Worm (Caenorhabditis elegans) whole organism, L4 larva: ENCODE data around the gene phy-2.

ENCODE experiments used
- ces-1 ChIP-seq: fragments of 150-350 bp; sonication (generic microtip); optimal IDR thresholded peaks from 4 replicates; lab custom pipeline; 2014; ENCODE audit warnings: missing biosample characterization, missing genetic modification reagents, missing genetic modification characterization
- nhr-237 ChIP-seq: sonication (generic microtip); optimal IDR thresholded peaks from 2 replicates; lab custom pipeline; 2017; ENCODE audit warnings: missing biosample characterization, missing genetic modification characterization

- no peak for TF ChIP-seq nhr-237 (tag; lab: Kevin White, UChicago)
- no peak for TF ChIP-seq ces-1
Observed at ce11 chrIV:12259161-12259870, 43.5 kb upstream of the phy-2 start, which contains the start of gene Y39C12A.9.
